Worm (Caenorhabditis elegans): ENCODE data around the gene T05C12.1.

DNA sequence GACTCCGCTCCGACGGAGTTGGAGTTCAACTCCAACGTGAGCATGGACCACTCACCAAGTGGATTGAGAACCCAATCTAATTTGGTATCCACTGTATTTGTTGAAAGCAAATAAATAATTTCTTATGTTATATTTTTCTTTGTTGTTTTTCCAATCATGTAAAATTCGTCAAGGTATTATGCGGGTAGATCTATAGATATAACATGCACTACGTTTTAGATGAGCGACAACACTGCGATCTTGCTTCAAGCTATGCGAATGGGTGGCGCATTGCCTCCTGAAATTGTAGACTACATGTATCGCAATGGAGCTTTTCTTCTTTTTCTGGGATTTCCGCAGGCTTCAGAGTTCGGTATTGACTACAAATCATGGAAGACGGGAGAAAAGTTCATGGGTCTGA is 28.9 kb upstream of the T05C12.1 start, which contains the start of gene F10B5.2:
- TF ChIP-seq ztf-29 (GFP tag; IDR thresholded peaks at IDR 0.05) (no peak), cog-1 (tag; optimal IDR thresholded peaks at IDR 0.05) (no peak), T22C8.4 (GFP tag; IDR thresholded peaks at IDR 0.05) (no peak)

Data from whole organism, midembryonic.